Worm (Caenorhabditis elegans) whole organism, L2 larva: Measurements from ENCODE around the gene phdh-1.

ENCODE experiments used
- C34F6.9 ChIP-seq: fragments of 150-350 bp; optimal IDR thresholded peaks from 2 replicates; lab custom pipeline; 2014; ENCODE audit warnings: missing biosample characterization, missing genetic modification characterization
- R02D3.7 ChIP-seq: fragments of 150-350 bp; optimal IDR thresholded peaks from 2 replicates; lab custom pipeline; 2014; ENCODE audit warnings: missing biosample characterization, missing genetic modification characterization
- Y55F3AM.14 ChIP-seq: fragments of 200-800 bp; sonication (Bioruptor generic); optimal IDR thresholded peaks from 2 replicates; lab custom pipeline; 2018; ENCODE audit warnings: mild to moderate bottlenecking, missing genetic modification characterization, missing compliant biosample characterization
- ZK546.5 ChIP-seq: sonication (generic microtip); optimal IDR thresholded peaks from 2 replicates; lab custom pipeline; 2017; ENCODE audit warnings: missing biosample characterization, missing genetic modification characterization
- aly-2 ChIP-seq: fragments of 150-350 bp; optimal IDR thresholded peaks from 2 replicates; lab custom pipeline; 2014; ENCODE audit warnings: missing biosample characterization, missing genetic modification characterization
- ama-1 ChIP-seq: fragments of 150-350 bp; optimal IDR thresholded peaks from 2 replicates; lab custom pipeline; 2018; ENCODE audit warnings: inconsistent platforms
- blmp-1 ChIP-seq: sonication (generic microtip); optimal IDR thresholded peaks from 2 replicates; lab custom pipeline; 2017; ENCODE audit warnings: missing genetic modification characterization, mild to moderate bottlenecking, missing compliant biosample characterization, antibody characterized with exemption, moderate library complexity; ENCODE audit not compliant: insufficient read depth
- ceh-16 ChIP-seq: fragments of 150-350 bp; optimal IDR thresholded peaks from 2 replicates; lab custom pipeline; 2014; ENCODE audit warnings: missing biosample characterization, missing genetic modification characterization
- elt-1 ChIP-seq: fragments of 150-350 bp; optimal IDR thresholded peaks from 2 replicates; lab custom pipeline; 2014; ENCODE audit warnings: missing biosample characterization, missing genetic modification characterization
- elt-3 ChIP-seq: sonication (generic microtip); optimal IDR thresholded peaks from 2 replicates; lab custom pipeline; 2017; ENCODE audit warnings: missing biosample characterization, missing genetic modification characterization
- fos-1 ChIP-seq: fragments of 150-350 bp; optimal IDR thresholded peaks from 2 replicates; lab custom pipeline; 2014; ENCODE audit warnings: missing biosample characterization, missing genetic modification characterization
- gmeb-1 ChIP-seq: fragments of 150-350 bp; optimal IDR thresholded peaks from 2 replicates; lab custom pipeline; 2014; ENCODE audit warnings: missing biosample characterization, missing genetic modification characterization
- lin-11 ChIP-seq: fragments of 150-350 bp; sonication (generic microtip); optimal IDR thresholded peaks from 2 replicates; lab custom pipeline; 2014; ENCODE audit warnings: missing biosample characterization, missing genetic modification characterization, inconsistent platforms, mixed read lengths
- lin-13 ChIP-seq: fragments of 150-350 bp; optimal IDR thresholded peaks from 2 replicates; lab custom pipeline; 2014; ENCODE audit warnings: missing biosample characterization, missing genetic modification reagents, missing genetic modification characterization
- lsy-2 ChIP-seq, 2 experiments: fragments of 150-350 bp in 1 of 2; sonication (generic microtip) in 1 of 2; optimal IDR thresholded peaks; 2 replicates each; lab custom pipeline; 2014 to 2017; ENCODE audit warnings: missing biosample characterization in 2 of 2, missing genetic modification characterization in 2 of 2
- mab-5 ChIP-seq: fragments of 150-350 bp; optimal IDR thresholded peaks from 2 replicates; lab custom pipeline; 2014; ENCODE audit warnings: missing biosample characterization, missing genetic modification characterization
- mbf-1 ChIP-seq: sonication (generic microtip); optimal IDR thresholded peaks from 2 replicates; lab custom pipeline; 2017; ENCODE audit warnings: missing biosample characterization, missing genetic modification characterization
- mdl-1 ChIP-seq, 2 experiments: fragments of 150-350 bp in 1 of 2; sonication (generic microtip) in 1 of 2; optimal IDR thresholded peaks; 2 replicates each; lab custom pipeline; 2017; ENCODE audit warnings: missing biosample characterization in 2 of 2, missing genetic modification characterization in 2 of 2
- nhr-10 ChIP-seq: sonication (generic microtip); optimal IDR thresholded peaks from 2 replicates; lab custom pipeline; 2017; ENCODE audit warnings: missing biosample characterization, missing genetic modification characterization
- nhr-11 ChIP-seq: fragments of 150-350 bp; optimal IDR thresholded peaks from 2 replicates; lab custom pipeline; 2014; ENCODE audit warnings: missing biosample characterization, missing genetic modification characterization
- nhr-12 ChIP-seq: fragments of 150-350 bp; optimal IDR thresholded peaks from 2 replicates; lab custom pipeline; 2014; ENCODE audit warnings: missing biosample characterization, missing genetic modification characterization
- nhr-129 ChIP-seq: fragments of 150-350 bp; optimal IDR thresholded peaks from 2 replicates; lab custom pipeline; 2014; ENCODE audit warnings: missing biosample characterization, missing genetic modification characterization
- nhr-21 ChIP-seq: fragments of 150-350 bp; optimal IDR thresholded peaks from 2 replicates; lab custom pipeline; 2014; ENCODE audit warnings: missing biosample characterization, missing genetic modification characterization
- nhr-23 ChIP-seq: fragments of 150-350 bp; optimal IDR thresholded peaks from 2 replicates; lab custom pipeline; 2014; ENCODE audit warnings: missing biosample characterization, missing genetic modification reagents, missing genetic modification characterization
- nhr-25 ChIP-seq: fragments of 150-350 bp; sonication (generic microtip); optimal IDR thresholded peaks from 3 replicates; lab custom pipeline; 2014; ENCODE audit warnings: missing biosample characterization, missing genetic modification characterization
- nhr-77 ChIP-seq: fragments of 150-350 bp; optimal IDR thresholded peaks from 2 replicates; lab custom pipeline; 2014; ENCODE audit warnings: missing biosample characterization, missing genetic modification characterization
- peb-1 ChIP-seq: fragments of 150-350 bp; optimal IDR thresholded peaks from 2 replicates; lab custom pipeline; 2014; ENCODE audit warnings: missing biosample characterization, missing genetic modification characterization
- sem-4 ChIP-seq: fragments of 150-350 bp; optimal IDR thresholded peaks from 2 replicates; lab custom pipeline; 2014; ENCODE audit warnings: missing biosample characterization, missing genetic modification reagents, missing genetic modification characterization
- skn-1 ChIP-seq: sonication (generic microtip); optimal IDR thresholded peaks from 2 replicates; lab custom pipeline; 2017; ENCODE audit warnings: missing biosample characterization, missing genetic modification characterization
- sma-3 ChIP-seq: sonication (generic microtip); optimal IDR thresholded peaks from 2 replicates; lab custom pipeline; 2016; ENCODE audit warnings: missing genetic modification reagents, missing genetic modification characterization, missing compliant biosample characterization
- sma-9 ChIP-seq, 2 experiments: fragments of 150-350 bp in 1 of 2; sonication (generic microtip) in 1 of 2; optimal IDR thresholded peaks; 2 replicates each; lab custom pipeline; 2014 to 2016; ENCODE audit warnings: missing genetic modification characterization in 2 of 2, mild to moderate bottlenecking in 1 of 2, missing biosample characterization in 1 of 2, missing compliant biosample characterization in 1 of 2, missing genetic modification reagents in 1 of 2, moderate library complexity in 1 of 2
- unc-55 ChIP-seq: fragments of 150-350 bp; sonication (generic microtip); optimal IDR thresholded peaks from 3 replicates; lab custom pipeline; 2014; ENCODE audit warnings: missing biosample characterization, missing genetic modification reagents, missing genetic modification characterization
- ztf-1 ChIP-seq: fragments of 200-800 bp; sonication (Bioruptor generic); conservative IDR thresholded peaks from 2 replicates; pipeline ENCODE4 v1.3.6; 2022; ENCODE audit warnings: missing genetic modification characterization, missing compliant biosample characterization
- ztf-11 ChIP-seq: sonication (generic microtip); optimal IDR thresholded peaks from 2 replicates; lab custom pipeline; 2017; ENCODE audit warnings: missing biosample characterization, missing genetic modification characterization
- ztf-4 ChIP-seq: fragments of 150-350 bp; optimal IDR thresholded peaks from 2 replicates; lab custom pipeline; 2014; ENCODE audit warnings: missing biosample characterization, missing genetic modification characterization

Gene phdh-1

ce11 chrII:13637464-13637863, 816 bp downstream of the phdh-1 start:
- TF ChIP-seq ama-1 (lab: Kevin White, UChicago) (peak; percentile 19), unc-55 (no peak)

- TF ChIP-seq R02D3.7 (tag; lab: Kevin White, UChicago) (no peak), lsy-2 (tag; optimal IDR thresholded peaks at IDR 0.05; lab: Kevin White, UChicago) (no peak), lin-11 (tag; lab: Kevin White, UChicago) (no peak), lin-13 (GFP tag; lab: Kevin White, UChicago) (no peak), nhr-129 (no peak), nhr-10 (tag; lab: Kevin White, UChicago) (no peak), blmp-1 (peak; percentile 8), nhr-21 (tag; lab: Kevin White, UChicago) (peak; percentile 23), nhr-77 (no peak), sma-3 (GFP tag; lab: Kevin White, UChicago) (no peak), C34F6.9 (tag; lab: Kevin White, UChicago) (no peak), nhr-11 (tag; lab: Kevin White, UChicago) (no peak), mbf-1 (no peak), ZK546.5 (tag; lab: Kevin White, UChicago) (no peak), nhr-25 (tag; lab: Kevin White, UChicago) (peak; percentile 34), ama-1 (lab: Kevin White, UChicago) (peak; percentile 77), peb-1 (tag; lab: Kevin White, UChicago) (no peak), nhr-23 (tag; lab: Kevin White, UChicago) (no peak), fos-1 (no peak), ztf-11 (tag; lab: Kevin White, UChicago) (no peak)
Observed at ce11 chrII:13636596-13636995, 1.7 kb downstream of the phdh-1 start.

DNA sequence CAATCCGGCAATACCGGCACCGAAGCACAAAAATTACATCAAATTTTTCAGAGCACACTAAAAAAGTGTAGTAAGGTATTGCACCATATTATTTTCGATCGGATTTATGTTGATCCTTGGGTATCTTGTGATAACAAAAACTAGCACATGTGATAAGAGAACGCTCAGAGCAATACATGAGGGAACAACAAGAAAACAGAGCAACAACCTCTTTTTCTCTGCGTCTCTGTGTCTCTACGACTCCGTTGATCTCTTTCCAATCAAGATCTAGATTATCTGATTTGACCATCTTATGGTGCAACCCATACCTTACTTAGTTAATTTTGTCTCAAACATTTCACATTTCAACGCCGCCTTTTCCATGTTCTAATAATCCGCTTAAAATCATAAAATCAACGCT, 6.0 kb downstream of the phdh-1 start, which contains the start of gene tag-10:
tag-10 (plus strand) TSS at position 347 of the 400 bp plus-strand sequence.
- TF ChIP-seq mbf-1, result no peak
- no peak for TF ChIP-seq Y55F3AM.14 (GFP tag; lab: Kevin White, UChicago)
- TF ChIP-seq nhr-12 (tag; lab: Kevin White, UChicago), result no peak
- TF ChIP-seq sma-9 (GFP tag; optimal IDR thresholded peaks at IDR 0.05; lab: Kevin White, UChicago), result peak; percentile 68
- no peak for TF ChIP-seq sma-9 (tag; optimal IDR thresholded peaks at IDR 0.05; lab: Kevin White, UChicago)
- no peak for TF ChIP-seq elt-3 (tag; lab: Kevin White, UChicago)
- no peak for TF ChIP-seq mab-5
- no peak for TF ChIP-seq mdl-1 (tag; optimal IDR thresholded peaks at IDR 0.05; lab: Kevin White, UChicago)
- TF ChIP-seq aly-2, result no peak
- no peak for TF ChIP-seq ZK546.5 (tag; lab: Kevin White, UChicago)
- no peak for TF ChIP-seq sem-4 (tag; lab: Kevin White, UChicago)
- TF ChIP-seq nhr-10 (tag; lab: Kevin White, UChicago), result no peak
- TF ChIP-seq nhr-11 (tag; lab: Kevin White, UChicago), result no peak
- peak; percentile 93 for TF ChIP-seq elt-1 (tag; lab: Kevin White, UChicago)
- TF ChIP-seq ama-1 (lab: Kevin White, UChicago), result no peak
- TF ChIP-seq skn-1 (tag; lab: Kevin White, UChicago), result no peak
- no peak for TF ChIP-seq ceh-16
- no peak for TF ChIP-seq nhr-23 (tag; lab: Kevin White, UChicago)
- TF ChIP-seq ztf-4 (tag; lab: Kevin White, UChicago), result no peak
- no peak for TF ChIP-seq R02D3.7 (tag; lab: Kevin White, UChicago)
- no peak for TF ChIP-seq ztf-1 (GFP tag; lab: Robert Waterston, UW)
- TF ChIP-seq nhr-129, result peak; percentile 69
- TF ChIP-seq C34F6.9 (tag; lab: Kevin White, UChicago), result no peak
- no peak for TF ChIP-seq unc-55
- TF ChIP-seq sma-3 (GFP tag; lab: Kevin White, UChicago), result no peak
- no peak for TF ChIP-seq gmeb-1

DNA sequence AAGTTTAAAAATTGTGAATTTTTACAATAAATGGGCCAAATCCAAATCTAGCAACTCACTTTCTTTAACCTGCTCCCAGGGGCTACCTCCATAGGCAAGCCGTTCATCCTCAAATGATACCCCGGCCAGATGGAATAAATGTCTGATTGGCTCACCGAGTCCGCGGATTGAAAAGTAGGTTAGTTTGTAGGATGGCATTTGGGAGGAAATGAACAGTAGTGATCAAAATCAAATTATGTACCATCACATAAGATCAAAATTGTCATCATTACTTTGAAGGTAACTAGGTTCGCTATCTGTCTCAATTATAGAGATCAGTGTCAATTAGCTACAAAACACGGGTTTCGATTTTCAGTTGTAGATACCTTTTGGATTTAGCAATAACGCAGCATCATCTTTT, 7.6 kb downstream of the phdh-1 start, which contains the start of the genes gst-17 and gst-18:
gst-17 (minus strand) TSS at position 101 of the 400 bp plus-strand sequence.
gst-18 (minus strand) TSS at position 198 of the 400 bp plus-strand sequence.
- TF ChIP-seq Y55F3AM.14 (GFP tag; lab: Kevin White, UChicago) (no peak), lin-13 (GFP tag; lab: Kevin White, UChicago) (no peak), aly-2 (no peak)
